Worm (Caenorhabditis elegans): ENCODE data around the gene pifk-1.

ce11 chrX:932874-933273 is 8.6 kb upstream of the pifk-1 start:
- TF ChIP-seq dao-5 (tag; optimal IDR thresholded peaks at IDR 0.05) (no peak), him-1 (tag; optimal IDR thresholded peaks at IDR 0.05) (peak; percentile 60)

Data from whole organism, L4/young adult.